Worm (Caenorhabditis elegans): Measurements from ENCODE around the gene C14C11.2.

ce11 chrV:5682530-5682929, 21.6 kb downstream of the C14C11.2 start, which contains the start of gene prp-39:
- TF ChIP-seq K12H6.12 (tag; optimal IDR thresholded peaks at IDR 0.05) (no peak), unc-62 (GFP tag; optimal IDR thresholded peaks at IDR 0.05) (no peak), Y56A3A.18 (GFP tag; IDR thresholded peaks at IDR 0.05) (no peak), D2030.7 (GFP tag; IDR thresholded peaks at IDR 0.05) (no peak), attf-5 (GFP tag; optimal IDR thresholded peaks at IDR 0.05) (no peak)

All from whole organism, young adult.